Worm (Caenorhabditis elegans): Measurements from ENCODE around the gene C25D7.16.

DNA sequence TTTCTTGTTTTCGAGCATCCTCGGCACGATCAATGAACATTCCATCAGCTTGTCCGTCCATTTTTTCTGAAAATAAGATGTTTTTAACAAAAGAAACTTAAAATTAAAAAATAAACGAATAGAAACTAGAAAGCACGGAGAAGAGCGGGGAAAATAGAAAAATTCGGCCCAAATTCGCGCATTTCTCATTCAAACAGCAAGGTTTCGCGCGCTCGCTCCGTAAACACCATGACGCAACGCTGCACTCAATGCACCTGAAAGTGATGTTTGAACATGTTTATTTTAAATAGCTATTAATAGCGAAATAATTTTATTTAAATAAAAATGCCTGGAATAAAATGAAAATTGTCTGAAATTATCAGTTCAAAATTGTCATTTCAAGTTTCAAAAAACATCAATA lies 3.6 kb downstream of the C25D7.16 start, which contains the start of the genes mcm-3 and C25D7.15:
- TF ChIP-seq nhr-12 (tag; optimal IDR thresholded peaks at IDR 0.05) = no peak
- TF ChIP-seq nhr-11 (tag; optimal IDR thresholded peaks at IDR 0.05) = no peak
- no peak for TF ChIP-seq egl-27 (tag; optimal IDR thresholded peaks at IDR 0.05)
- no peak for TF ChIP-seq zag-1 (tag; optimal IDR thresholded peaks at IDR 0.05)
